Fruit fly (Drosophila melanogaster) whole organism, wandering third instar larva: ENCODE results near the gene CG42784.

Experiments used
- Abd-B ChIP-seq: fragments of >200 bp; optimal IDR thresholded peaks from 2 replicates; lab custom pipeline; 2017; ENCODE audit warnings: missing biosample characterization, missing genetic modification characterization
- CG32264 ChIP-seq: fragments of 200-800 bp; sonication (Bioruptor generic); optimal IDR thresholded peaks from 2 replicates; lab custom pipeline; 2016; ENCODE audit warnings: missing biosample characterization, missing genetic modification characterization
- HLH106 ChIP-seq: fragments of 200-800 bp; optimal IDR thresholded peaks from 3 replicates; lab custom pipeline; 2019; ENCODE audit warnings: missing biosample characterization, mild to moderate bottlenecking, missing genetic modification characterization, moderate library complexity
- Hr78 ChIP-seq: fragments of >200 bp; optimal IDR thresholded peaks from 2 replicates; lab custom pipeline; 2017; ENCODE audit warnings: missing biosample characterization, missing genetic modification characterization
- N ChIP-seq: fragments of >200 bp; optimal IDR thresholded peaks from 2 replicates; lab custom pipeline; 2018; ENCODE audit warnings: missing biosample characterization, missing external identifiers, missing genetic modification characterization
- OdsH ChIP-seq: fragments of 200-800 bp; sonication (Bioruptor generic); optimal IDR thresholded peaks from 2 replicates; lab custom pipeline; 2016; ENCODE audit warnings: missing biosample characterization, mild to moderate bottlenecking, missing genetic modification characterization
- br ChIP-seq: fragments of 200-800 bp; sonication (Bioruptor generic); optimal IDR thresholded peaks from 2 replicates; lab custom pipeline; 2016; ENCODE audit warnings: missing biosample characterization, missing genetic modification characterization
- ey ChIP-seq: fragments of 200-800 bp; sonication (Bioruptor generic); optimal IDR thresholded peaks from 2 replicates; lab custom pipeline; 2016; ENCODE audit warnings: missing biosample characterization, missing genetic modification characterization
- h ChIP-seq: fragments of 200-800 bp; sonication (Bioruptor generic); optimal IDR thresholded peaks from 3 replicates; lab custom pipeline; 2016; ENCODE audit warnings: missing biosample characterization, mild to moderate bottlenecking, missing genetic modification characterization
- lola ChIP-seq: fragments of >200 bp; optimal IDR thresholded peaks from 2 replicates; lab custom pipeline; 2017; ENCODE audit warnings: missing biosample characterization, missing genetic modification characterization
- pan ChIP-seq: fragments of >200 bp; optimal IDR thresholded peaks from 2 replicates; lab custom pipeline; 2017
- psq ChIP-seq: fragments of 200-800 bp; sonication (Bioruptor generic); optimal IDR thresholded peaks from 3 replicates; lab custom pipeline; 2017; ENCODE audit warnings: missing biosample characterization, mild to moderate bottlenecking, missing genetic modification characterization, moderate library complexity
- sage ChIP-seq: fragments of 200-800 bp; sonication (Bioruptor generic); optimal IDR thresholded peaks from 2 replicates; lab custom pipeline; 2016; ENCODE audit warnings: missing biosample characterization, mild to moderate bottlenecking, missing genetic modification characterization
- usp ChIP-seq: fragments of >200 bp; optimal IDR thresholded peaks from 2 replicates; lab custom pipeline; 2017; ENCODE audit warnings: missing biosample characterization, missing genetic modification characterization

DNA sequence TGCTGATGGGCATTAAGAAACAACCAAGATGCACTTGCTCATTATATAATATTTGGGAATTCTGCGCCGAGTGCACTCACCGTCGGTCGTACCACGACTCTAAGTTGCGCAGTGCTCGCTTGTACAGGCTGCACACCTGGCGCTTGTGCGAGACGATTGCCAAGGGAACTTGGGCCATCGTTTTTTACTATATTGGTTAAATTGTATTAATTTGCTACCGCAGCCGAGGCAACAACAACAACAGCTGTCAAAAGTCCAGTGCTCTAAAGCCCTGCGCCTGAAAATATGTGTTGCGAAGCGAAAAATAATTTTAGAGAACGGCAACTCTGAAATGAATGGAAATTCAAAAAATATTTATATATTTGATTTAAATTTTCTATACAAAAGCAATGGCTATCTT, 44.5 kb upstream of the CG42784 start, which contains the start of gene ND-B22:
- TF ChIP-seq br (GFP tag; lab: Kevin White, UChicago): peak; percentile 40
- TF ChIP-seq HLH106 (tag; lab: Kevin White, UChicago): peak; percentile 46
- TF ChIP-seq CG32264 (GFP tag; lab: Kevin White, UChicago): no peak
- TF ChIP-seq sage: peak; percentile 50
- TF ChIP-seq ey (GFP tag; lab: Kevin White, UChicago): peak; percentile 23
- no peak for TF ChIP-seq N (GFP tag; lab: Kevin White, UChicago)
- no peak for TF ChIP-seq Hr78 (GFP tag; lab: Kevin White, UChicago)
- peak; percentile 69 for TF ChIP-seq h (GFP tag; lab: Kevin White, UChicago)
- no peak for TF ChIP-seq usp (GFP tag; lab: Kevin White, UChicago)
- no peak for TF ChIP-seq lola
- no peak for TF ChIP-seq Abd-B (GFP tag; lab: Kevin White, UChicago)
- peak; percentile 28 for TF ChIP-seq OdsH (GFP tag; lab: Kevin White, UChicago)
- TF ChIP-seq psq (GFP tag; lab: Kevin White, UChicago): peak; percentile 29
- no peak for TF ChIP-seq pan
